Worm (Caenorhabditis elegans): ENCODE measurements around the gene nhr-222.

- TF ChIP-seq him-1 (tag; optimal IDR thresholded peaks at IDR 0.05) (no peak), W03F9.2 (tag; optimal IDR thresholded peaks at IDR 0.05) (no peak), dao-5 (tag; optimal IDR thresholded peaks at IDR 0.05) (no peak)
Observed at ce11 chrV:3543344-3543743, at the start of gene nhr-222.

Data from whole organism, L4/young adult.